Fruit fly (Drosophila melanogaster): ENCODE measurements around the gene CG7963.

dm6 chr3R:8354458-8354857 is 8.2 kb upstream of the CG7963 start:
- TF ChIP-seq pan (optimal IDR thresholded peaks at IDR 0.05) (no peak), psq (optimal IDR thresholded peaks at IDR 0.05) (no peak), Dll (optimal IDR thresholded peaks at IDR 0.05) (no peak), usp (GFP tag; optimal IDR thresholded peaks at IDR 0.05) (no peak), EcR (GFP tag; optimal IDR thresholded peaks at IDR 0.05) (no peak), CG8478 (optimal IDR thresholded peaks at IDR 0.05) (no peak)

Data from whole organism.